Fruit fly (Drosophila melanogaster): ENCODE results near the gene dj.

DNA sequence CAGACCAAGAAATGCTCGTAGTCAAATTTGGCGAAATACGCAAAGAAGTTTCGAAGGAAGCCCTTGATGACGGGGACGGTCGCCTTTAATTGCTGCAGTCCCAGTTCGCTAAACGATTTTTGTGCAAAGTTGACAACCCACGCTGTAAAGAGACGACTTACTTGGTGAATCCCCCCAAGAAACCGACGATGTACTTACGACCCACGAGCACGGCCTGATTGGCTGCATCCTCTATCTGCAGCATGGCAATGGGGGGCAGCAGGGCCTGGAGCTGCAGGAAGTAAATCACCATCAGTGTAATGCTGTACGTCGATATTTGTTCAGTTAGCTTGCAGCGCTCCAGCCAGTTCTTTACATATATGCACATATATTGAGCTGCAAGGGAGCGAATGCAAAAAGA is 24.6 kb downstream of the dj start:
- TF ChIP-seq Hr78 (GFP tag; optimal IDR thresholded peaks at IDR 0.05), result no peak
- no peak for TF ChIP-seq brk (GFP tag; optimal IDR thresholded peaks at IDR 0.05)
- no peak for TF ChIP-seq br (GFP tag; optimal IDR thresholded peaks at IDR 0.05)
- TF ChIP-seq dsf (GFP tag; optimal IDR thresholded peaks at IDR 0.05; ENCODE audit: borderline replicate concordance), result no peak
- TF ChIP-seq Abd-B (GFP tag; optimal IDR thresholded peaks at IDR 0.05), result no peak
- no peak for TF ChIP-seq Dfd (GFP tag; optimal IDR thresholded peaks at IDR 0.05)
- no peak for TF ChIP-seq Hnf4 (GFP tag; optimal IDR thresholded peaks at IDR 0.05)

All from whole organism, wandering third instar larva.